Fruit fly (Drosophila melanogaster) whole organism, embryonic: ENCODE measurements around the gene Ccp84Aa.
A peak's percentile ranks its signal among the peaks of the same experiment; 100 is the strongest.

Experiments used
- Awh ChIP-seq: fragments of 200-800 bp; sonication (Bioruptor generic); IDR thresholded peaks from 2 replicates; pipeline ENCODE4, ENCODE4 v1.3.6; 2022; ENCODE audit warnings: missing biosample characterization, missing genetic modification characterization
- BtbVII ChIP-seq: fragments of 200-800 bp; sonication (Bioruptor generic); optimal IDR thresholded peaks from 3 replicates; lab custom pipeline; 2017; ENCODE audit warnings: missing biosample characterization, mild to moderate bottlenecking, missing genetic modification characterization
- CG10209 ChIP-seq: fragments of 200-800 bp; sonication (Bioruptor generic); optimal IDR thresholded peaks from 3 replicates; lab custom pipeline; 2017; ENCODE audit warnings: missing biosample characterization, mild to moderate bottlenecking, missing genetic modification characterization, missing genetic modification reagents
- CG10462 ChIP-seq: fragments of 200-800 bp; sonication (Bioruptor generic); optimal IDR thresholded peaks from 2 replicates; lab custom pipeline; 2016; ENCODE audit warnings: missing biosample characterization, missing genetic modification characterization
- CG13775 ChIP-seq: fragments of 200-800 bp; sonication (Bioruptor generic); optimal IDR thresholded peaks from 3 replicates; lab custom pipeline; 2017; ENCODE audit warnings: missing biosample characterization, mild to moderate bottlenecking, missing genetic modification characterization
- CG15696 ChIP-seq: fragments of 200-800 bp; sonication (Bioruptor generic); optimal IDR thresholded peaks from 2 replicates; lab custom pipeline; 2019; ENCODE audit warnings: missing biosample characterization, mild to moderate bottlenecking, missing genetic modification characterization, moderate library complexity
- CG16863 ChIP-seq: fragments of 200-800 bp; sonication (Bioruptor generic); optimal IDR thresholded peaks from 3 replicates; lab custom pipeline; 2016; ENCODE audit warnings: missing biosample characterization, missing genetic modification characterization
- CG17612 ChIP-seq: fragments of 200-800 bp; sonication (Bioruptor generic); IDR thresholded peaks from 2 replicates; pipeline ENCODE4 v1.3.6; 2022; ENCODE audit warnings: missing biosample characterization, missing genetic modification characterization
- CG18262 ChIP-seq: fragments of 200-800 bp; optimal IDR thresholded peaks from 3 replicates; lab custom pipeline; 2019; ENCODE audit warnings: missing biosample characterization, mild to moderate bottlenecking, missing genetic modification characterization, moderate library complexity
- CG33213 ChIP-seq: fragments of 200-800 bp; sonication (Bioruptor generic); optimal IDR thresholded peaks from 3 replicates; lab custom pipeline; 2016; ENCODE audit warnings: missing biosample characterization, missing genetic modification characterization
- CG33557 ChIP-seq: fragments of 200-800 bp; sonication (Bioruptor generic); optimal IDR thresholded peaks from 2 replicates; lab custom pipeline; 2019; ENCODE audit warnings: missing biosample characterization, mild to moderate bottlenecking, missing genetic modification characterization, moderate library complexity
- CG34422 ChIP-seq: fragments of 200-800 bp; sonication (Bioruptor generic); IDR thresholded peaks from 3 replicates; pipeline ENCODE4 v1.3.6; 2022; ENCODE audit warnings: missing biosample characterization, missing genetic modification characterization
- CG4424 ChIP-seq: fragments of 200-800 bp; sonication (Bioruptor generic); optimal IDR thresholded peaks from 3 replicates; lab custom pipeline; 2016; ENCODE audit warnings: missing biosample characterization, missing genetic modification characterization
- CG4707 ChIP-seq: fragments of 200-800 bp; sonication (Bioruptor generic); optimal IDR thresholded peaks from 2 replicates; lab custom pipeline; 2018; ENCODE audit warnings: missing biosample characterization, mild to moderate bottlenecking, missing genetic modification characterization, moderate library complexity
- CG6765 ChIP-seq: fragments of 200-800 bp; sonication (Bioruptor generic); optimal IDR thresholded peaks from 3 replicates; lab custom pipeline; 2017; ENCODE audit warnings: missing biosample characterization, mild to moderate bottlenecking, missing genetic modification characterization
- CG6854 ChIP-seq: fragments of 200-800 bp; sonication (Bioruptor generic); optimal IDR thresholded peaks from 3 replicates; lab custom pipeline; 2017; ENCODE audit warnings: missing biosample characterization, mild to moderate bottlenecking, missing genetic modification characterization
- CTCF ChIP-seq: fragments of 200-800 bp; sonication (Bioruptor generic); optimal IDR thresholded peaks from 2 replicates; lab custom pipeline; 2017; ENCODE audit warnings: missing biosample characterization, mild to moderate bottlenecking, missing genetic modification characterization, moderate library complexity
- D ChIP-seq, 2 experiments: fragments of 200-800 bp in 1 of 2; fragments of >200 bp in 1 of 2; sonication (Bioruptor generic) in 1 of 2; optimal IDR thresholded peaks; 2 replicates in 1 of 2; 3 replicates in 1 of 2; lab custom pipeline; 2017; ENCODE audit warnings: mild to moderate bottlenecking in 1 of 2, missing biosample characterization in 1 of 2, missing genetic modification characterization in 1 of 2, missing genetic modification reagents in 1 of 2
- D19A ChIP-seq: fragments of 200-800 bp; optimal IDR thresholded peaks from 3 replicates; lab custom pipeline; 2019; ENCODE audit warnings: missing biosample characterization, mild to moderate bottlenecking, missing genetic modification characterization, moderate library complexity
- Dll ChIP-seq: fragments of 200-800 bp; sonication (Bioruptor generic); IDR thresholded peaks from 4 replicates; pipeline ENCODE4 v1.3.6; 2022; ENCODE audit warnings: missing biosample characterization, missing genetic modification characterization; ENCODE audit not compliant: partially characterized antibody
- Dref ChIP-seq: fragments of 200-800 bp; sonication (Bioruptor generic); IDR thresholded peaks from 2 replicates; pipeline ENCODE4 v1.3.6; 2022; ENCODE audit warnings: missing biosample characterization, missing genetic modification characterization
- Fer3 ChIP-seq: fragments of 200-800 bp; sonication (Bioruptor generic); optimal IDR thresholded peaks from 2 replicates; lab custom pipeline; 2018; ENCODE audit warnings: missing biosample characterization, mild to moderate bottlenecking, missing genetic modification characterization, moderate library complexity
- H15 ChIP-seq: fragments of 200-800 bp; sonication (Bioruptor generic); IDR thresholded peaks from 3 replicates; pipeline ENCODE4 v1.3.6; 2022; ENCODE audit warnings: missing biosample characterization, missing genetic modification characterization
- Hand ChIP-seq: fragments of 200-800 bp; sonication (Bioruptor generic); optimal IDR thresholded peaks from 2 replicates; lab custom pipeline; 2017; ENCODE audit warnings: mild to moderate bottlenecking, missing biosample characterization, missing genetic modification reagents, missing genetic modification characterization
- Hr78 ChIP-seq, 2 experiments: fragments of 200-800 bp in 1 of 2; fragments of >200 bp in 1 of 2; sonication (Bioruptor generic) in 1 of 2; optimal IDR thresholded peaks; 2 replicates each; lab custom pipeline; 2017 to 2019; ENCODE audit warnings: missing biosample characterization in 2 of 2, missing genetic modification characterization in 2 of 2, mild to moderate bottlenecking in 1 of 2, moderate library complexity in 1 of 2
- Opbp ChIP-seq: fragments of 200-800 bp; sonication (Bioruptor generic); IDR thresholded peaks from 3 replicates; pipeline ENCODE4 v1.3.6; 2022; ENCODE audit warnings: missing biosample characterization, missing genetic modification characterization; ENCODE audit not compliant: partially characterized antibody
- Sry-β ChIP-seq: fragments of 200-800 bp; sonication (Bioruptor generic); optimal IDR thresholded peaks from 2 replicates; lab custom pipeline; 2018; ENCODE audit warnings: missing biosample characterization, mild to moderate bottlenecking, missing genetic modification characterization, moderate library complexity
- Sry-δ ChIP-seq: fragments of 200-800 bp; sonication (Bioruptor generic); optimal IDR thresholded peaks from 2 replicates; lab custom pipeline; 2016; ENCODE audit warnings: missing biosample characterization, missing genetic modification characterization
- ase ChIP-seq: fragments of 200-800 bp; sonication (Bioruptor generic); IDR thresholded peaks from 3 replicates; pipeline ENCODE4 v1.3.6; 2022; ENCODE audit warnings: missing biosample characterization, missing genetic modification characterization
- dysf ChIP-seq: fragments of 200-800 bp; sonication (Bioruptor generic); IDR thresholded peaks from 3 replicates; pipeline ENCODE4 v1.3.6; 2022; ENCODE audit warnings: missing biosample characterization, missing genetic modification characterization
- exex ChIP-seq: fragments of 200-800 bp; sonication (Bioruptor generic); optimal IDR thresholded peaks from 4 replicates; lab custom pipeline; 2018; ENCODE audit warnings: missing biosample characterization, mild to moderate bottlenecking, missing genetic modification characterization, moderate library complexity
- fd64A ChIP-seq: fragments of 200-800 bp; sonication (Bioruptor generic); optimal IDR thresholded peaks from 3 replicates; lab custom pipeline; 2018; ENCODE audit warnings: missing biosample characterization, mild to moderate bottlenecking, missing genetic modification characterization
- grau ChIP-seq: fragments of 200-800 bp; optimal IDR thresholded peaks from 3 replicates; lab custom pipeline; 2019; ENCODE audit warnings: missing biosample characterization, mild to moderate bottlenecking, missing genetic modification characterization, moderate library complexity
- ken ChIP-seq: fragments of 200-800 bp; sonication (Bioruptor generic); IDR thresholded peaks from 3 replicates; pipeline ENCODE4 v1.3.6; 2022; ENCODE audit warnings: missing biosample characterization, missing genetic modification characterization
- lola ChIP-seq, 3 experiments: fragments of >200 bp in 2 of 3; fragments of 200-800 bp in 1 of 3; sonication (Bioruptor generic) in 1 of 3; optimal IDR thresholded peaks; 2 replicates each; lab custom pipeline; 2017 to 2019; ENCODE audit warnings: missing biosample characterization in 3 of 3, missing genetic modification characterization in 3 of 3, mild to moderate bottlenecking in 1 of 3, moderate library complexity in 1 of 3
- sens ChIP-seq: fragments of 200-800 bp; sonication (Bioruptor generic); peaks from one replicate; lab custom pipeline; 2016; ENCODE audit warnings: missing biosample characterization, missing genetic modification characterization
- sna ChIP-seq: fragments of 200-800 bp; sonication (Bioruptor generic); IDR thresholded peaks from 2 replicates; pipeline ENCODE4 v1.3.6; 2022; ENCODE audit warnings: missing biosample characterization, missing genetic modification characterization; ENCODE audit not compliant: partially characterized antibody
- so ChIP-seq: fragments of 200-800 bp; sonication (Bioruptor generic); IDR thresholded peaks from 3 replicates; pipeline ENCODE4 v1.3.6; 2022; ENCODE audit warnings: missing biosample characterization, missing genetic modification characterization
- sob ChIP-seq: fragments of 200-800 bp; sonication (Bioruptor generic); IDR thresholded peaks from 2 replicates; pipeline ENCODE4 v1.3.6; 2022; ENCODE audit warnings: missing biosample characterization, missing genetic modification characterization
- sqz ChIP-seq: fragments of 200-800 bp; sonication (Bioruptor generic); optimal IDR thresholded peaks from 3 replicates; lab custom pipeline; 2018; ENCODE audit warnings: missing biosample characterization, mild to moderate bottlenecking, missing genetic modification characterization
- z ChIP-seq: fragments of 200-800 bp; sonication (Bioruptor generic); IDR thresholded peaks from 3 replicates; pipeline ENCODE4 v1.3.6; 2022; ENCODE audit warnings: missing biosample characterization, missing genetic modification characterization

Ccp84Aa gene

dm6 chr3R:6674548-6674947, 29.3 kb upstream of the Ccp84Aa start (continued):
- TF ChIP-seq Hand (GFP tag; lab: Kevin White, UChicago) (no peak), ken (GFP tag; lab: Robert Waterston, UW) (no peak), fd64A (no peak), CG33557 (GFP tag; lab: Kevin White, UChicago) (peak; percentile 1), CG10209 (GFP tag; lab: Kevin White, UChicago) (no peak), sens (GFP tag; lab: Kevin White, UChicago) (peak; percentile 79), Sry-δ (GFP tag; lab: Kevin White, UChicago) (no peak), CG13775 (GFP tag; lab: Kevin White, UChicago) (no peak), Sry-β (GFP tag; lab: Kevin White, UChicago) (no peak), ase (GFP tag; lab: Robert Waterston, UW) (no peak), Hr78 (GFP tag; optimal IDR thresholded peaks at IDR 0.05; lab: Kevin White, UChicago) (peak in 1 of 2 experiments; percentile 12), z (GFP tag; lab: Robert Waterston, UW) (no peak), sqz (GFP tag; lab: Kevin White, UChicago) (no peak), CG16863 (GFP tag; lab: Kevin White, UChicago) (no peak), D (optimal IDR thresholded peaks at IDR 0.05; lab: Kevin White, UChicago) (no peak), D (GFP tag; optimal IDR thresholded peaks at IDR 0.05; lab: Kevin White, UChicago) (peak; percentile 30), CG18262 (tag; lab: Kevin White, UChicago) (peak; percentile 65), CG6765 (GFP tag; lab: Kevin White, UChicago) (no peak), so (GFP tag; lab: Robert Waterston, UW) (no peak), CG17612 (GFP tag; lab: Robert Waterston, UW) (no peak), BtbVII (GFP tag; lab: Kevin White, UChicago) (no peak), CG33213 (GFP tag; lab: Kevin White, UChicago) (no peak), CG4707 (GFP tag; lab: Kevin White, UChicago) (no peak), CG34422 (GFP tag; lab: Robert Waterston, UW) (0 out of 3 replicates have a peak, but pooled peaks have one; percentile 31), exex (tag; lab: Kevin White, UChicago) (no peak), Awh (GFP tag; lab: Robert Waterston, UW) (no peak), CG10462 (GFP tag; lab: Kevin White, UChicago) (no peak), sob (no peak), sna (GFP tag; lab: Robert Waterston, UW) (no peak), Opbp (GFP tag; lab: Robert Waterston, UW) (no peak), CTCF (GFP tag; lab: Kevin White, UChicago) (no peak), Dref (no peak), grau (tag; lab: Kevin White, UChicago) (no peak), CG4424 (peak; percentile 25), Fer3 (tag; lab: Kevin White, UChicago) (no peak), dysf (0 out of 3 replicates have a peak, but pooled peaks have one; percentile 11), D19A (peak; percentile 53), CG6854 (GFP tag; lab: Kevin White, UChicago) (no peak), lola (GFP tag; optimal IDR thresholded peaks at IDR 0.05; lab: Kevin White, UChicago) (peak in 1 of 3 experiments; percentile 64), CG15696 (tag; lab: Kevin White, UChicago) (no peak), Dll (GFP tag; lab: Robert Waterston, UW) (no peak), H15 (no peak)
